Fruit fly (Drosophila melanogaster): ENCODE results near the gene CG32409.

The CG32409 gene

dm6 chr3L:5897228-5897688 lies 2.1 kb upstream of the CG32409 start, which contains the start of the genes PolE2 and CG5592:
PolE2 (minus strand) TSS chr3L:5897435.
CG5592 (plus strand) TSS chr3L:5897638.
- TF ChIP-seq tj (GFP tag; optimal IDR thresholded peaks at IDR 0.05) (no peak), bab1 (GFP tag; optimal IDR thresholded peaks at IDR 0.05) (peak; percentile 21)

- no peak for TF ChIP-seq CG14711 (tag; optimal IDR thresholded peaks at IDR 0.05)
- TF ChIP-seq CG1620 (GFP tag; optimal IDR thresholded peaks at IDR 0.05), result no peak
- TF ChIP-seq ovo (GFP tag; optimal IDR thresholded peaks at IDR 0.05), result peak; percentile 16
- peak; percentile 50 for TF ChIP-seq pad (GFP tag; optimal IDR thresholded peaks at IDR 0.05)
These were observed 2.9 kb downstream of the CG32409 start, which contains the start of gene QC for dm6 chr3L:5902189-5902765. QC (minus strand) TSS chr3L:5902456.

- no peak for TF ChIP-seq tj (GFP tag; optimal IDR thresholded peaks at IDR 0.05)
- TF ChIP-seq cic (GFP tag; optimal IDR thresholded peaks at IDR 0.05), result no peak
- TF ChIP-seq Crg-1 (GFP tag; optimal IDR thresholded peaks at IDR 0.05), result no peak
- no peak for TF ChIP-seq bab1 (GFP tag; optimal IDR thresholded peaks at IDR 0.05)
- no peak for TF ChIP-seq cnc (optimal IDR thresholded peaks at IDR 0.05)
- TF ChIP-seq toe (GFP tag; optimal IDR thresholded peaks at IDR 0.05), result no peak
- TF ChIP-seq Clk (GFP tag; optimal IDR thresholded peaks at IDR 0.05), result no peak
- no peak for TF ChIP-seq CG1620 (GFP tag; optimal IDR thresholded peaks at IDR 0.05)
- TF ChIP-seq CG7045 (GFP tag; optimal IDR thresholded peaks at IDR 0.05), result no peak
- TF ChIP-seq CG12768 (GFP tag; optimal IDR thresholded peaks at IDR 0.05), result no peak
- TF ChIP-seq pad (GFP tag; optimal IDR thresholded peaks at IDR 0.05), result no peak
- TF ChIP-seq CG14711 (tag; optimal IDR thresholded peaks at IDR 0.05), result no peak
- no peak for TF ChIP-seq Mnt (GFP tag; optimal IDR thresholded peaks at IDR 0.05)
- no peak for TF ChIP-seq Hr96 (GFP tag; optimal IDR thresholded peaks at IDR 0.05)
- no peak for TF ChIP-seq CG7101 (tag; optimal IDR thresholded peaks at IDR 0.05)
- TF ChIP-seq ovo (GFP tag; optimal IDR thresholded peaks at IDR 0.05), result no peak
- TF ChIP-seq CG33017 (tag; optimal IDR thresholded peaks at IDR 0.05), result no peak
- TF ChIP-seq kay (GFP tag; ENCODE audit: borderline replicate concordance), result no peak
- no peak for TF ChIP-seq CG11617 (GFP tag; optimal IDR thresholded peaks at IDR 0.05)
These were observed 4.6 kb downstream of the CG32409 start, which contains the start of gene CG32413 for dm6 chr3L:5903955-5904354. CG32413 (minus strand) TSS chr3L:5904055.

dm6 chr3L:5906599-5906998 lies 7.3 kb downstream of the CG32409 start, which contains the start of gene CG10486:
CG10486 (minus strand) TSS chr3L:5906699.
- TF ChIP-seq CG12768 (GFP tag; optimal IDR thresholded peaks at IDR 0.05) (no peak), Hr96 (GFP tag; optimal IDR thresholded peaks at IDR 0.05) (no peak), tj (GFP tag; optimal IDR thresholded peaks at IDR 0.05) (no peak), CG33017 (tag; optimal IDR thresholded peaks at IDR 0.05) (no peak), ovo (GFP tag; optimal IDR thresholded peaks at IDR 0.05) (no peak), CG7045 (GFP tag; optimal IDR thresholded peaks at IDR 0.05) (no peak), cic (GFP tag; optimal IDR thresholded peaks at IDR 0.05) (no peak), Mnt (GFP tag; optimal IDR thresholded peaks at IDR 0.05) (no peak), Crg-1 (GFP tag; optimal IDR thresholded peaks at IDR 0.05) (no peak), Clk (GFP tag; optimal IDR thresholded peaks at IDR 0.05) (no peak), cnc (optimal IDR thresholded peaks at IDR 0.05) (no peak), kay (GFP tag; ENCODE audit: borderline replicate concordance) (no peak), pad (GFP tag; optimal IDR thresholded peaks at IDR 0.05) (no peak), CG7101 (tag; optimal IDR thresholded peaks at IDR 0.05) (no peak), CG5204 (GFP tag; optimal IDR thresholded peaks at IDR 0.05) (no peak)

DNA sequence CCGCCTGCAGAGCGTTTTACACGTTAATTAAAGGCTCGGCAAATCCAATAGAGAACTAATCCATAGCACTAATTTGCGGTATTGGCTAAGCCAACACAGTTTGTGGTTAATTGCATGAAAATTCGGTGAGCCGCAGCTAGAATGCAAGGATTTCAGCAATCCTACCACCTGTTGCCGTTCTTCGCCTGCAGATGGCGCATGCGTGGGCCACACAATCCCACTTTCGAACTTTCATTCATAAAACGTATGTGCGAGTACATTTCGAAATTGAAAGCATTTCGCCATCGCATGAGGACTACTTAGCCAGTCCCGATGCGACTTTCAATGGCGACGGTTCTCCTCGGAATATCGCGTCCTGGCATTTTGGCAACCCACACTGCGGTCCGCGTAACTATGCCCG lies 7.7 kb downstream of the CG32409 start, which contains the start of gene CG13288:
TSS of gene CG13288 (plus strand) at position 305 of the 400 bp plus-strand sequence.
- no peak for TF ChIP-seq Hr96 (GFP tag; optimal IDR thresholded peaks at IDR 0.05)
- TF ChIP-seq CG7101 (tag; optimal IDR thresholded peaks at IDR 0.05), result no peak
- no peak for TF ChIP-seq CG12768 (GFP tag; optimal IDR thresholded peaks at IDR 0.05)
- TF ChIP-seq CG33017 (tag; optimal IDR thresholded peaks at IDR 0.05), result no peak
- no peak for TF ChIP-seq Mnt (GFP tag; optimal IDR thresholded peaks at IDR 0.05)

dm6 chr3L:5920778-5921177 lies 21.4 kb downstream of the CG32409 start:
- TF ChIP-seq cic (GFP tag; optimal IDR thresholded peaks at IDR 0.05), result peak; percentile 12
- no peak for TF ChIP-seq CG7101 (tag; optimal IDR thresholded peaks at IDR 0.05)
- no peak for TF ChIP-seq CG14711 (tag; optimal IDR thresholded peaks at IDR 0.05)

DNA sequence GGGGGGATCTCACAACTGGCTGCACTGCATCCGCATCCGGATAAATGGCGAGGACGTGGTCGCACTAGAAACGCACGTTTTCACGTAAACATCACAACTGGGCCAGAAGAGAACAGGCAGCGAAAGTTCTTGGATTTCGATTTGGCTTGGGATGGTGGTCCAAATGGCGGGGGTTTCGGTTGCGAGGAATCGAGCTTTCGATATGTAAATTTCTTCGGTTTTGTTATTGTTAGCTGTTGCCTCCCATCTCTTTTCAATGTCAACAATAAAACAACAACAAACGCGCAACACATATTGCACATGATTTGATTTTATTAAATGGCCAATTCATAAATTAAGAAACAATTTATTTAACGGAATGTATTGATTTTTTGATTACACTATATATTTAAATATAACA lies 21.9 kb downstream of the CG32409 start, which contains the start of gene PXo:
TSS of gene PXo (minus strand) at position 101 of the 400 bp plus-strand sequence.
- TF ChIP-seq Mnt (GFP tag; optimal IDR thresholded peaks at IDR 0.05) (no peak), CG7101 (tag; optimal IDR thresholded peaks at IDR 0.05) (no peak), cnc (optimal IDR thresholded peaks at IDR 0.05) (no peak), CG33017 (tag; optimal IDR thresholded peaks at IDR 0.05) (no peak), toe (GFP tag; optimal IDR thresholded peaks at IDR 0.05) (no peak), CG14711 (tag; optimal IDR thresholded peaks at IDR 0.05) (no peak), CG7045 (GFP tag; optimal IDR thresholded peaks at IDR 0.05) (no peak), CG1620 (GFP tag; optimal IDR thresholded peaks at IDR 0.05) (no peak), kay (GFP tag; ENCODE audit: borderline replicate concordance) (no peak), bab1 (GFP tag; optimal IDR thresholded peaks at IDR 0.05) (no peak), pad (GFP tag; optimal IDR thresholded peaks at IDR 0.05) (no peak), Clk (GFP tag; optimal IDR thresholded peaks at IDR 0.05) (no peak), CG11617 (GFP tag; optimal IDR thresholded peaks at IDR 0.05) (no peak), Crg-1 (GFP tag; optimal IDR thresholded peaks at IDR 0.05) (no peak), tj (GFP tag; optimal IDR thresholded peaks at IDR 0.05) (no peak), cic (GFP tag; optimal IDR thresholded peaks at IDR 0.05) (no peak), CG12768 (GFP tag; optimal IDR thresholded peaks at IDR 0.05) (no peak), ovo (GFP tag; optimal IDR thresholded peaks at IDR 0.05) (no peak), CG5204 (GFP tag; optimal IDR thresholded peaks at IDR 0.05) (no peak)

Measured in whole organism, adult.